Fruit fly (Drosophila melanogaster): Measurements from ENCODE around the gene CG14442.

Gene CG14442

DNA sequence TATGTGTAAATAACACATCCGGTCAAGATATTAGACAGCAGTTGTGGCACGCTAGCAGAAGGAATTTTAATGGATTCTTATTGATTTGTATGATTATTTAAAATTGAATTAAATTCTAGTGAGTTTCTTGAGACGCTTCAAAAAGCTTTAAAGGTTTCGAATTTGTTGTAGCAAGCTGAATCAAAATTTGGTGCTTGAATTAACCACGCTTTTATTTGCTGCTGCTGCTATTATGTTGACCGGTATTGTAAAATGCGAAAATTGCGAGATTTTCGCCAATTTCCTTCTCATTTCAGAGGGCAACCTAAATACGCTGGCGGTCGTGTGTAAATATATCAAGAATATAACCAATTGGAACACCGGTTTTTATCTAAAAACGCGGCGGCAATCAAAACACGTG lies 48.4 kb upstream of the CG14442 start:
- TF ChIP-seq foxo (GFP tag; optimal IDR thresholded peaks at IDR 0.05) (peak in 1 of 2 experiments; percentile 3), dmrt93B (GFP tag; optimal IDR thresholded peaks at IDR 0.05) (no peak), ey (GFP tag; optimal IDR thresholded peaks at IDR 0.05) (peak; percentile 17)

DNA sequence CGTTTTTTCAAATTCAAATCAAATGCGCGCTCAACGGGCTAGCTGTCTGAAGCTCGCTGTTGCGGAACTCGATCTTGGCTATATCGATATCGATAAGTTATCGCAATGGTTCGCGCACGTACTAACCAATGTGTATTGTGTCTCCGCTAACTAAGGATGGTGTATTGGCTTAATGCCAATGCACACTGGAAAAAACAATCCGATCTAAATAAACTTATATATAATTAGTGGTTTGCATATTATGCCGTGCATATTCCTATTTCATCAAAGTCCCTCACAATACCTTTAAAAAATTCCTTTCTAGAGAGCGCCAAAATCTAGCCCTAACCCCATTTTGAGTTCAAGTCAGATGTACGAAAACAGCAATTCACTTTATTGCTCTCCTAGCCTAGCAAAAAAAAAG lies 46.4 kb upstream of the CG14442 start:
- TF ChIP-seq sage (GFP tag; optimal IDR thresholded peaks at IDR 0.05): no peak
- no peak for TF ChIP-seq Sp1 (GFP tag; optimal IDR thresholded peaks at IDR 0.05)
- TF ChIP-seq Dfd (GFP tag; optimal IDR thresholded peaks at IDR 0.05): no peak
- peak; percentile 22 for TF ChIP-seq HLH106 (tag; optimal IDR thresholded peaks at IDR 0.05)
- TF ChIP-seq tai (GFP tag; optimal IDR thresholded peaks at IDR 0.05): no peak
- peak in 1 of 2 experiments; percentile 50 for TF ChIP-seq foxo (GFP tag; optimal IDR thresholded peaks at IDR 0.05)
- no peak for TF ChIP-seq Mio (GFP tag; optimal IDR thresholded peaks at IDR 0.05)
- peak; percentile 64 for TF ChIP-seq brk (GFP tag; optimal IDR thresholded peaks at IDR 0.05)
- no peak for TF ChIP-seq lola (GFP tag; optimal IDR thresholded peaks at IDR 0.05)
- TF ChIP-seq ey (GFP tag; optimal IDR thresholded peaks at IDR 0.05): no peak
- no peak for TF ChIP-seq Dif (GFP tag; optimal IDR thresholded peaks at IDR 0.05; ENCODE audit: partially characterized antibody)
- TF ChIP-seq pan (optimal IDR thresholded peaks at IDR 0.05): no peak
- no peak for TF ChIP-seq Jra (GFP tag; optimal IDR thresholded peaks at IDR 0.05)
- TF ChIP-seq dmrt93B (GFP tag; optimal IDR thresholded peaks at IDR 0.05): no peak
- TF ChIP-seq Rel (GFP tag; optimal IDR thresholded peaks at IDR 0.05): no peak
- no peak for TF ChIP-seq Rel (tag; optimal IDR thresholded peaks at IDR 0.05)
- peak; percentile 16 for TF ChIP-seq Myc (optimal IDR thresholded peaks at IDR 0.05)
- peak; percentile 29 for TF ChIP-seq rgr (GFP tag; optimal IDR thresholded peaks at IDR 0.05)
- TF ChIP-seq dl (GFP tag; optimal IDR thresholded peaks at IDR 0.05; ENCODE audit: insufficient read depth in 1 of 2, partially characterized antibody in 2 of 2): no peak
- no peak for TF ChIP-seq Vsx2 (GFP tag; optimal IDR thresholded peaks at IDR 0.05; ENCODE audit: partially characterized antibody)
- TF ChIP-seq Abd-B (GFP tag; optimal IDR thresholded peaks at IDR 0.05): no peak
- peak; percentile 39 for TF ChIP-seq sv (GFP tag; optimal IDR thresholded peaks at IDR 0.05)
- TF ChIP-seq psq (GFP tag; optimal IDR thresholded peaks at IDR 0.05): no peak
- TF ChIP-seq CrebA (GFP tag; optimal IDR thresholded peaks at IDR 0.05; ENCODE audit: borderline replicate concordance): no peak
- TF ChIP-seq Hnf4 (GFP tag; optimal IDR thresholded peaks at IDR 0.05): peak; percentile 53
- peak; percentile 48 for TF ChIP-seq h (GFP tag; optimal IDR thresholded peaks at IDR 0.05)
- TF ChIP-seq dsf (GFP tag; optimal IDR thresholded peaks at IDR 0.05; ENCODE audit: borderline replicate concordance): no peak
- TF ChIP-seq CG9705 (GFP tag; optimal IDR thresholded peaks at IDR 0.05): no peak
- TF ChIP-seq woc (GFP tag; optimal IDR thresholded peaks at IDR 0.05): no peak
- TF ChIP-seq N (GFP tag; optimal IDR thresholded peaks at IDR 0.05): no peak
- TF ChIP-seq usp (GFP tag; optimal IDR thresholded peaks at IDR 0.05): no peak
- TF ChIP-seq fru (GFP tag; optimal IDR thresholded peaks at IDR 0.05): peak; percentile 41
- no peak for TF ChIP-seq Hr78 (GFP tag; optimal IDR thresholded peaks at IDR 0.05)
- peak; percentile 4 for TF ChIP-seq br (GFP tag; optimal IDR thresholded peaks at IDR 0.05)
- no peak for TF ChIP-seq jim (GFP tag; optimal IDR thresholded peaks at IDR 0.05)
- no peak for TF ChIP-seq CG32264 (GFP tag; optimal IDR thresholded peaks at IDR 0.05)
- no peak for TF ChIP-seq OdsH (GFP tag; optimal IDR thresholded peaks at IDR 0.05)
- TF ChIP-seq Hr83 (GFP tag; optimal IDR thresholded peaks at IDR 0.05; ENCODE audit: poor library complexity, severe bottlenecking): no peak
- TF ChIP-seq GATAd (GFP tag; optimal IDR thresholded peaks at IDR 0.05): no peak

DNA sequence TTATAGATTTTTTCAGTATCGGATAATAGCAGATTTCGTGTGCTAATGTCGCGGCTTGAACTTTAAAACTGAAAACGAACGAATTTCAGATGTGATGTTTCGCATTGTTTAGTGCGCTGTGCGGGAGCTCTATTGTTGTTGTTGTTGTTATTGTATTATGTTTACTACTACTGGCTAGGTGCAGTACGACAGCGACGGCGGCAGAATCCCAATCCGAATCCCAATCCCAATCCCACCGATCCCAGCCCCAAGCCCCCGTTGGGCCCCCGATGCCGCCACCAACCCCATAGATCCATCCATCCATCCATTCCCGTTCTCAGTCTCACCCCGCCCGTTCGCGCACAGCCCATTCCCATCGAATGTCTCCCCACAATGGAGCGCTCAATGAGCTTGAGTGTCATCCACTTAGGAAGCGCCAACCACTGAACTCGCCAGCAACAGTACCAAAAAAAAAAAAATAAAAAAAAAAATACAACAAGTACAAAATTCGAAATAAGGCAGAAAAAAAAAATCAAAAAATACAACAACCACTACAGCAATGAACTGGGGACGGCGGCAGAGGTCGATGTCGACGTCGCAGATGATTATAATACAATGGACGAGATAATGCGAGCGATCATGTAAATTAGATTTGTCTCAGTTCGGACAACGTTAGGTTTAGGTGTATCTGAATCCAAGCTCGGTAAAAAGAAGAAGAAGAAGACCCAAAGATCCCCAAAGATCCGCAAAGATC lies 45.3 kb upstream of the CG14442 start, which contains the start of gene CG3168:
TSS of gene CG3168 (minus strand) at position 51 of the 733 bp plus-strand sequence.
- TF ChIP-seq Dfd (GFP tag; optimal IDR thresholded peaks at IDR 0.05): peak; percentile 93
- TF ChIP-seq rgr (GFP tag; optimal IDR thresholded peaks at IDR 0.05): no peak
